Worm (Caenorhabditis elegans): ENCODE data around the gene lin-12.

- no peak for TF ChIP-seq aly-2 (tag; optimal IDR thresholded peaks at IDR 0.05)
- TF ChIP-seq skn-1 (tag; optimal IDR thresholded peaks at IDR 0.05): no peak
- no peak for TF ChIP-seq ama-1 (optimal IDR thresholded peaks at IDR 0.05)
- TF ChIP-seq elt-1 (tag; optimal IDR thresholded peaks at IDR 0.05): no peak
- no peak for TF ChIP-seq lin-39 (tag; optimal IDR thresholded peaks at IDR 0.05)
- TF ChIP-seq unc-62 (GFP tag; optimal IDR thresholded peaks at IDR 0.05): no peak
- no peak for TF ChIP-seq tbx-2 (tag; optimal IDR thresholded peaks at IDR 0.05)
Measured at ce11 chrIII:9115745-9116144, 44.5 kb upstream of the lin-12 start.
